Worm (Caenorhabditis elegans) whole organism, midembryonic: Measurements from ENCODE around the gene C30A5.10.

Experiments
- flt-1 ChIP-seq: fragments of 200-800 bp; sonication (Bioruptor generic); IDR thresholded peaks from 2 replicates; pipeline ENCODE4 v1.3.6; 2022; ENCODE audit warnings: missing genetic modification characterization, missing compliant biosample characterization
- med-1 ChIP-seq: sonication (generic microtip); optimal IDR thresholded peaks from 2 replicates; lab custom pipeline; 2017; ENCODE audit warnings: missing genetic modification characterization, mild to moderate bottlenecking, missing compliant biosample characterization, antibody characterized with exemption, missing genetic modification reagents; ENCODE audit not compliant: insufficient read depth
- tab-1 ChIP-seq: fragments of 200-800 bp; sonication (Bioruptor generic); IDR thresholded peaks from 2 replicates; pipeline ENCODE4 v1.3.6; 2022; ENCODE audit warnings: missing genetic modification characterization, missing compliant biosample characterization
- ztf-23 ChIP-seq: fragments of 200-800 bp; sonication (Bioruptor generic); IDR thresholded peaks from 2 replicates; pipeline ENCODE4 v1.3.6; 2022; ENCODE audit warnings: missing genetic modification reagents, missing genetic modification characterization, missing compliant biosample characterization
- ztf-29 ChIP-seq: fragments of 200-800 bp; sonication (Bioruptor generic); IDR thresholded peaks from 2 replicates; pipeline ENCODE4 v1.3.6; 2022; ENCODE audit warnings: missing genetic modification reagents, missing genetic modification characterization, missing compliant biosample characterization

ce11 chrIII:8250007-8250683 is 40.5 kb upstream of the C30A5.10 start, which contains the start of gene knl-1:
- TF ChIP-seq tab-1 (GFP tag; lab: Robert Waterston, UW) (no peak), ztf-29 (GFP tag; lab: Robert Waterston, UW) (no peak), flt-1 (GFP tag; lab: Robert Waterston, UW) (0 out of 2 replicates have a peak, but pooled peaks have one; percentile 33), ztf-23 (GFP tag; lab: Robert Waterston, UW) (peak; percentile 73), med-1 (GFP tag; lab: Kevin White, UChicago) (no peak)
